Fruit fly (Drosophila melanogaster): ENCODE data around the gene TM9SF4.

- TF ChIP-seq CG9139 (GFP tag; optimal IDR thresholded peaks at IDR 0.05) (no peak), CG3919 (GFP tag; optimal IDR thresholded peaks at IDR 0.05) (no peak), CG34406 (GFP tag; optimal IDR thresholded peaks at IDR 0.05) (no peak), net (GFP tag; optimal IDR thresholded peaks at IDR 0.05) (no peak), salr (GFP tag; optimal IDR thresholded peaks at IDR 0.05) (no peak), Hr38 (GFP tag; optimal IDR thresholded peaks at IDR 0.05) (no peak), CG6854 (GFP tag; optimal IDR thresholded peaks at IDR 0.05) (no peak), Eip93F (GFP tag; optimal IDR thresholded peaks at IDR 0.05) (no peak), Gug (GFP tag; IDR thresholded peaks at IDR 0.05) (no peak), CG10669 (GFP tag; optimal IDR thresholded peaks at IDR 0.05) (no peak), CG15336 (GFP tag; IDR thresholded peaks at IDR 0.05) (no peak)
These were observed 26.9 kb downstream of the TM9SF4 start, which contains the start of gene CG43376 for dm6 chr2L:13773697-13774096.

Measured in whole organism, prepupa.